Worm (Caenorhabditis elegans) whole organism, early embryonic: Measurements from ENCODE around the gene T21C12.8.

ENCODE experiments used
- B0310.2 ChIP-seq: sonication (generic microtip); optimal IDR thresholded peaks from 2 replicates; lab custom pipeline; 2016; ENCODE audit warnings: mild to moderate bottlenecking, missing genetic modification characterization, missing compliant biosample characterization
- aly-1 ChIP-seq: sonication (generic microtip); optimal IDR thresholded peaks from 2 replicates; lab custom pipeline; 2016; ENCODE audit warnings: missing genetic modification characterization, missing compliant biosample characterization
- ama-1 ChIP-seq: fragments of 150-350 bp; optimal IDR thresholded peaks from 2 replicates; lab custom pipeline; 2014
- hnd-1 ChIP-seq: sonication (generic microtip); optimal IDR thresholded peaks from 2 replicates; lab custom pipeline; 2016; ENCODE audit warnings: missing genetic modification characterization, missing compliant biosample characterization

DNA sequence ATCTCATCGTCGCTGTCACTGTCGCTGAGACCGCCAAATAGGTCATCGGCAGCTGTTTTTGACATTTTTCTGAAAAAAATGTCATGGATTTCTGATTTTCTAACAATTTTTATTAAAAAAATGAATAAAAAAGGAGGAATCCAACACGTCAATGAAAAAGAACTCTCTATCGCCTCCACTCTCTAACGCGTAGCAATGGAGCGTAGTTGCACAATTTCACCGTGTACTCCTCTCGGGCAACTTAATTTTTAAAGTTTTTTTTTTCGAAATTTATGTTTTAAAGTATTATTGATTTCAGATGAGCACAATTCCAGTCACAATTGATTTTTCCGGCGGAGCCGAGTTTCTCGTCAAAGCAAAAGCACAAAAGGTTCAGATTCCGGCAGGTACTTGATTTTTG lies 47.6 kb downstream of the T21C12.8 start, which contains the start of the genes taf-11.3 and urm-1:
- TF ChIP-seq hnd-1 (no peak), B0310.2 (tag; lab: Kevin White, UChicago) (no peak), aly-1 (no peak), ama-1 (lab: Kevin White, UChicago) (no peak)
